Worm (Caenorhabditis elegans) whole organism, mixed stage, embryonic: Measurements from ENCODE around the gene arrd-22.
"Not testable (repeated sequence)": the region's sequence is repeated elsewhere in the genome, so short reads cannot be mapped to it uniquely, and the experiment has no call there.

Source experiments
- bed-3 ChIP-seq: fragments of 200-800 bp; sonication (Bioruptor generic); optimal IDR thresholded peaks from 3 replicates; lab custom pipeline; 2018; ENCODE audit warnings: mild to moderate bottlenecking, missing genetic modification characterization, moderate library complexity, missing compliant biosample characterization
- blmp-1 ChIP-seq: fragments of 150-350 bp; optimal IDR thresholded peaks from 2 replicates; lab custom pipeline; 2014; ENCODE audit warnings: missing biosample characterization, missing genetic modification characterization
- ceh-39 ChIP-seq: fragments of 150-350 bp; optimal IDR thresholded peaks from 2 replicates; lab custom pipeline; 2014; ENCODE audit warnings: missing biosample characterization, missing genetic modification characterization
- ceh-43 ChIP-seq: fragments of 200-800 bp; sonication (Bioruptor generic); optimal IDR thresholded peaks from 2 replicates; lab custom pipeline; 2018; ENCODE audit warnings: mild to moderate bottlenecking, missing genetic modification characterization, moderate library complexity, missing compliant biosample characterization
- ceh-83 ChIP-seq: fragments of 200-800 bp; sonication (Bioruptor generic); optimal IDR thresholded peaks from 2 replicates; lab custom pipeline; 2018; ENCODE audit warnings: mild to moderate bottlenecking, missing genetic modification characterization, missing compliant biosample characterization
- ces-1 ChIP-seq: fragments of 150-350 bp; optimal IDR thresholded peaks from 2 replicates; lab custom pipeline; 2014; ENCODE audit warnings: missing biosample characterization, missing genetic modification reagents, missing genetic modification characterization
- cnd-1 ChIP-seq: fragments of 200-800 bp; sonication (Bioruptor generic); optimal IDR thresholded peaks from 2 replicates; lab custom pipeline; 2018; ENCODE audit warnings: mild to moderate bottlenecking, missing genetic modification characterization, missing compliant biosample characterization
- drap-1 ChIP-seq: fragments of 200-800 bp; sonication (Bioruptor generic); optimal IDR thresholded peaks from 3 replicates; lab custom pipeline; 2018; ENCODE audit warnings: mild to moderate bottlenecking, missing genetic modification characterization, missing compliant biosample characterization
- elt-1 ChIP-seq: sonication (generic microtip); optimal IDR thresholded peaks from 2 replicates; lab custom pipeline; 2017; ENCODE audit warnings: missing genetic modification characterization, mild to moderate bottlenecking, missing compliant biosample characterization, antibody characterized with exemption, moderate library complexity, borderline replicate concordance; ENCODE audit not compliant: insufficient read depth
- elt-3 ChIP-seq: fragments of 150-350 bp; optimal IDR thresholded peaks from 2 replicates; lab custom pipeline; 2014; ENCODE audit warnings: missing biosample characterization, missing genetic modification characterization
- flh-1 ChIP-seq: fragments of 200-800 bp; sonication (Bioruptor generic); optimal IDR thresholded peaks from 2 replicates; lab custom pipeline; 2018; ENCODE audit warnings: mild to moderate bottlenecking, missing genetic modification characterization, moderate library complexity, missing compliant biosample characterization
- ham-2 ChIP-seq: fragments of 200-800 bp; sonication (Bioruptor generic); optimal IDR thresholded peaks from 2 replicates; lab custom pipeline; 2018; ENCODE audit warnings: mild to moderate bottlenecking, missing genetic modification characterization, missing compliant biosample characterization
- lin-32 ChIP-seq: fragments of 200-800 bp; sonication (Bioruptor generic); optimal IDR thresholded peaks from 2 replicates; lab custom pipeline; 2018; ENCODE audit warnings: mild to moderate bottlenecking, missing genetic modification characterization, missing compliant biosample characterization
- lsy-2 ChIP-seq: fragments of 150-350 bp; optimal IDR thresholded peaks from 2 replicates; lab custom pipeline; 2014; ENCODE audit warnings: missing biosample characterization, missing genetic modification characterization
- mab-5 ChIP-seq: fragments of 150-350 bp; optimal IDR thresholded peaks from 2 replicates; lab custom pipeline; 2014; ENCODE audit warnings: missing biosample characterization, missing genetic modification characterization
- mep-1 ChIP-seq: fragments of 150-350 bp; optimal IDR thresholded peaks from 2 replicates; lab custom pipeline; 2017; ENCODE audit warnings: missing biosample characterization, missing genetic modification reagents, missing genetic modification characterization, inconsistent platforms
- mls-2 ChIP-seq: sonication (generic microtip); optimal IDR thresholded peaks from 2 replicates; lab custom pipeline; 2016; ENCODE audit warnings: mild to moderate bottlenecking, missing genetic modification characterization, moderate library complexity, missing compliant biosample characterization
- nhr-237 ChIP-seq: fragments of 150-350 bp; optimal IDR thresholded peaks from 2 replicates; lab custom pipeline; 2014; ENCODE audit warnings: missing biosample characterization, missing genetic modification characterization
- nhr-28 ChIP-seq: fragments of 150-350 bp; optimal IDR thresholded peaks from 2 replicates; lab custom pipeline; 2014; ENCODE audit warnings: missing biosample characterization, missing genetic modification characterization
- pha-4 ChIP-seq: fragments of 150-350 bp; optimal IDR thresholded peaks from 2 replicates; lab custom pipeline; 2018; ENCODE audit warnings: missing biosample characterization, missing genetic modification reagents, missing genetic modification characterization
- sem-2 ChIP-seq: fragments of 200-800 bp; sonication (Bioruptor generic); optimal IDR thresholded peaks from 2 replicates; lab custom pipeline; 2018; ENCODE audit warnings: mild to moderate bottlenecking, missing genetic modification characterization, missing compliant biosample characterization
- sptf-1 ChIP-seq: sonication (generic microtip); optimal IDR thresholded peaks from 2 replicates; lab custom pipeline; 2017; ENCODE audit warnings: mild to moderate bottlenecking, missing genetic modification characterization, moderate library complexity, missing compliant biosample characterization
- tbx-8 ChIP-seq: fragments of 200-800 bp; sonication (Bioruptor generic); optimal IDR thresholded peaks from 2 replicates; lab custom pipeline; 2018; ENCODE audit warnings: mild to moderate bottlenecking, missing genetic modification characterization, moderate library complexity, missing compliant biosample characterization
- unc-120 ChIP-seq: sonication (generic microtip); optimal IDR thresholded peaks from 2 replicates; lab custom pipeline; 2017; ENCODE audit warnings: missing genetic modification characterization, missing compliant biosample characterization; ENCODE audit not compliant: poor library complexity, severe bottlenecking
- unc-39 ChIP-seq: fragments of 150-350 bp; optimal IDR thresholded peaks from 2 replicates; lab custom pipeline; 2014; ENCODE audit warnings: missing biosample characterization, missing genetic modification characterization
- unc-62 ChIP-seq: fragments of 150-350 bp; optimal IDR thresholded peaks from 2 replicates; lab custom pipeline; 2014; ENCODE audit warnings: missing biosample characterization, missing genetic modification reagents, missing genetic modification characterization
- zip-8 ChIP-seq: fragments of 150-350 bp; optimal IDR thresholded peaks from 2 replicates; lab custom pipeline; 2014; ENCODE audit warnings: missing biosample characterization, missing genetic modification characterization
- ztf-11 ChIP-seq: fragments of 150-350 bp; optimal IDR thresholded peaks from 2 replicates; lab custom pipeline; 2014; ENCODE audit warnings: missing biosample characterization, missing genetic modification characterization

Gene arrd-22

DNA sequence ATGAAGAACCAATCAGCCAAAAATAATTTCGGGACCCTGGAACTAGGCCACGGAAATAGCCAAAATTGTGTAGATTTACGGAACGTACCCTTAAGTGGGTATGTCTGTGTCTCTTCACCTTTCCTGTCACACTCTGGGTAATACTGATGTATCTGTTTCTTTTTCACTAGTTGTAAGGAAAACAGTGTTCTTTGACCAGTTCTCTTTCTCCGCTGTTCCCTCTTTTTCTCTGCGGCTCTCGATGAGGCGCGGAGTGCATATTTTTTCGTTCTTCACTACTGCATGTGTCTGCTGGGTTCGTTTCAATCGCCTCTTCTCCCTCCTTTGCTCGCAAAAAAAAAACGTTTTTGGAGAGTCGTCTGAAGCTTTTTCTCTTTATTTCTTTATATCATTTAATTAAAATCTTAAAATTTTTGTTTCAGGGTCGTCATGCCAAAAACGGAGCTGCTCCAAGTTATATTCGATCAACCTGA lies at the start of gene arrd-22:
arrd-22 (plus strand) TSS at position 423 of the 473 bp plus-strand sequence.
- TF ChIP-seq nhr-28 (no peak), lin-32 (no peak), ceh-83 (GFP tag; lab: Kevin White, UChicago) (no peak), ztf-11 (tag; lab: Kevin White, UChicago) (no peak), ceh-43 (GFP tag; lab: Kevin White, UChicago) (no peak), pha-4 (tag; lab: Kevin White, UChicago) (no peak), tbx-8 (GFP tag; lab: Kevin White, UChicago) (no peak), ham-2 (GFP tag; lab: Kevin White, UChicago) (no peak), unc-39 (tag; lab: Kevin White, UChicago) (no peak), mls-2 (tag; lab: Kevin White, UChicago) (no peak), sem-2 (GFP tag; lab: Kevin White, UChicago) (no peak), drap-1 (GFP tag; lab: Kevin White, UChicago) (no peak)
- TF ChIP-seq, all 35 proteins: peak for 0

DNA sequence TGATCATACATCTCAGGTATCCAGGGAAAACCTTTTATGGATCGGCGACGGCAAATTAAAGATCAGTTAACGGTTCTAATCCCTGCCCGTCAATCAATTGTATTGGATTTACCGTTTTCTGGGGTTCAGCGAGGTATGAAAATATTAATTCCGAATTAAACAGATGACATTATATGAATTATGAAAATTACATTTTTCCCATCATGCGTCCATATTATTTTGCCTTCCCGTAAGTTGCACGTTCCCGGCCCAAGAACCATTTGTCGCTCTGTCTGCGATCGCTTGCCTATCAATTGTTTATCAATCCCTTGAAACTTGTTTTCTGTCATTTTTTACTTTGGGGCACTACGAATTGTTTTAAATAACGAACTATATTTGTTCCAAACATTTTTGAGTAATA lies 48.7 kb upstream of the arrd-22 start:
- TF ChIP-seq zip-8 (tag; lab: Kevin White, UChicago) (no peak), flh-1 (GFP tag; lab: Kevin White, UChicago) (no peak), elt-3 (tag; lab: Kevin White, UChicago) (no peak), drap-1 (GFP tag; lab: Kevin White, UChicago) (no peak), pha-4 (tag; lab: Kevin White, UChicago) (no peak), cnd-1 (no peak)
- TF ChIP-seq, all 35 proteins: peak for 0

DNA sequence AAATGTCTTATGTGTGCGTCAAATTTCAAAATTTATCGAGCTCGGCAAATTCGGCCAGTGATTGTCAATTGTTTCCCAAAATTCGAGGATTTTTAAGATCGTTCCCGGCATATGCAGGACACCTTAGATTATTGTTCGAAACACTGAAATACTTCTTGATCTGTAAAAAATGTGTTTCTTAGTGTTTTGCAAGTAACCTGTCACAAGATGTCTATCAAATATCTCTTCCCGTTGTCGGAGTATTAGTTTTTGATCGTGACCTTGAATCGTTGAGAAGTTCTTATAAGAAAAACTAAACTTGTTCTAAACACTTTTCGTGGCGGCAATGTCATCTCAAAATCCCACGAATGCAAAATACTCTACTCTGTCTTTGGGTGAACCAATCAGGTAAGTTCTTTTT lies 47.8 kb upstream of the arrd-22 start, which contains the start of gene C04E12.4:
C04E12.4 (plus strand) TSS at position 301 of the 400 bp plus-strand sequence.
- no peak for TF ChIP-seq ham-2 (GFP tag; lab: Kevin White, UChicago)
- no peak for TF ChIP-seq tbx-8 (GFP tag; lab: Kevin White, UChicago)
- no peak for TF ChIP-seq flh-1 (GFP tag; lab: Kevin White, UChicago)
- no peak for TF ChIP-seq zip-8 (tag; lab: Kevin White, UChicago)
- TF ChIP-seq mab-5 = no peak
- no peak for TF ChIP-seq ceh-39 (tag; lab: Kevin White, UChicago)
- TF ChIP-seq nhr-237 (tag; lab: Kevin White, UChicago) = no peak
- TF ChIP-seq sem-2 (GFP tag; lab: Kevin White, UChicago) = no peak
- TF ChIP-seq bed-3 (GFP tag; lab: Kevin White, UChicago) = no peak
- no peak for TF ChIP-seq ces-1
- TF ChIP-seq ztf-11 (tag; lab: Kevin White, UChicago) = no peak
- no peak for TF ChIP-seq unc-62 (GFP tag; lab: Kevin White, UChicago)
- TF ChIP-seq drap-1 (GFP tag; lab: Kevin White, UChicago) = no peak
- TF ChIP-seq lsy-2 (tag; lab: Kevin White, UChicago) = no peak
- no peak for TF ChIP-seq ceh-83 (GFP tag; lab: Kevin White, UChicago)
- TF ChIP-seq elt-3 (tag; lab: Kevin White, UChicago) = no peak
- TF ChIP-seq unc-120 (tag; lab: Kevin White, UChicago) = no peak
- TF ChIP-seq sptf-1 (tag; lab: Kevin White, UChicago) = no peak
- no peak for TF ChIP-seq unc-39 (tag; lab: Kevin White, UChicago)
- TF ChIP-seq mep-1 (tag; lab: Kevin White, UChicago) = no peak

DNA sequence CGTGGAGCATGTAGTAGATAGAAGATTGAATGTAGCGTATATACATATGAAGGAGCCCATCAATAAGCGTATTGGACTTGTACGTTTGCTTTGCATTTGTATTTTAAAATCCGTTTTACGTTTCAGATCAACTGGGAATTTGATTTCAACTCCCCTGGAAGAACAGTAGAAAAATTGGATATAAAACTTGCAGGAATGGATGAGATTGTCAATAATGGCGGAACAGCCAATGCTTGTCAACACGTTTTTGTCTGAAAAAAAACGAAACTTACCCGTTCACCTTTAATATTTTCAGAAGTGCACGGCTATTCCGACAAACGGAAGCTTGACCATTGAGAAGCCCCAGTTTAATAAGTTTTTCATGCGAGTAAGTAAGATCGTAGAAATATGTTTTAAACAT lies 42.5 kb upstream of the arrd-22 start, which contains the start of gene C04E12.2:
C04E12.2 (plus strand) TSS at position 301 of the 400 bp plus-strand sequence.
- TF ChIP-seq elt-1, elt-3, mep-1 (tag; lab: Kevin White, UChicago): not testable (repeated sequence)

DNA sequence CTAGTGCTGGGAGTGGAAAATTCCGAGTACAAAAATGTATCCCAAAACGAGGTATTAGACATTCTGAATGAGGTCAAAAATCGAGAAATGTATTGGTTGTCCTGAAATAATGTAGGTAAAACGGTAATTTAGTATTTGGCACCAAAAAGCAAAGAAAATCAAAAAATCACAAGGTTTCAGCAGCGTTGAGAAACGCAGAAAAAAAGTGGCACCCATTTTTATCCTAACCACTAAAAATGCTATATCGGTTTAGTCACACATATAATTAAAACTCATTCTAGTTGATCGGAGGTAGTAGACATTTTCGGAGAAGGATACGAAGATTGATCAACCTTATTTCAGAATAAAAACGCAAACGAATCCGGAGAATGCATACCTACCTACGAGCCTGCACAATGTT lies 37.6 kb upstream of the arrd-22 start, which contains the start of gene srx-121:
srx-121 (minus strand) TSS at position 101 of the 400 bp plus-strand sequence.
- TF ChIP-seq mls-2 (tag; lab: Kevin White, UChicago) (no peak), sem-2 (GFP tag; lab: Kevin White, UChicago) (no peak), nhr-237 (tag; lab: Kevin White, UChicago) (no peak), mep-1 (tag; lab: Kevin White, UChicago) (no peak), sptf-1 (tag; lab: Kevin White, UChicago) (no peak), blmp-1 (tag; lab: Kevin White, UChicago) (no peak), lin-32 (no peak), drap-1 (GFP tag; lab: Kevin White, UChicago) (no peak), elt-3 (tag; lab: Kevin White, UChicago) (no peak), unc-39 (tag; lab: Kevin White, UChicago) (no peak)
